Worm (Caenorhabditis elegans) whole organism, late embryonic: Measurements from ENCODE around the gene flp-8.
A peak's percentile ranks its signal among the peaks of the same experiment; 100 is the strongest.

ENCODE experiments used
- C08G9.2 ChIP-seq: sonication (generic microtip); optimal IDR thresholded peaks from 2 replicates; lab custom pipeline; 2016; ENCODE audit warnings: mild to moderate bottlenecking, missing genetic modification characterization, moderate library complexity, missing compliant biosample characterization
- C38D4.7 ChIP-seq: fragments of 200-800 bp; sonication (Bioruptor generic); optimal IDR thresholded peaks from 2 replicates; lab custom pipeline; 2018; ENCODE audit warnings: mild to moderate bottlenecking, missing genetic modification characterization, moderate library complexity, missing compliant biosample characterization
- K02D7.2 ChIP-seq: sonication (generic microtip); optimal IDR thresholded peaks from 2 replicates; lab custom pipeline; 2017; ENCODE audit warnings: mild to moderate bottlenecking, missing genetic modification characterization, missing compliant biosample characterization
- K09A11.1 ChIP-seq: sonication (generic microtip); optimal IDR thresholded peaks from 2 replicates; lab custom pipeline; 2017; ENCODE audit warnings: antibody characterized with exemption, mild to moderate bottlenecking, missing genetic modification characterization, missing compliant biosample characterization; ENCODE audit not compliant: insufficient read depth
- Y22D7AL.16 ChIP-seq: sonication (generic microtip); optimal IDR thresholded peaks from 2 replicates; lab custom pipeline; 2016; ENCODE audit warnings: missing genetic modification characterization, missing compliant biosample characterization
- ama-1 ChIP-seq: fragments of 150-350 bp; optimal IDR thresholded peaks from 2 replicates; lab custom pipeline; 2014
- ceh-19 ChIP-seq: fragments of 200-800 bp; sonication (Bioruptor generic); optimal IDR thresholded peaks from 2 replicates; lab custom pipeline; 2018; ENCODE audit warnings: mild to moderate bottlenecking, missing genetic modification characterization, missing compliant biosample characterization
- ceh-22 ChIP-seq: sonication (generic microtip); optimal IDR thresholded peaks from 2 replicates; lab custom pipeline; 2017; ENCODE audit warnings: missing biosample characterization, missing genetic modification characterization
- ceh-30 ChIP-seq: fragments of 150-350 bp; optimal IDR thresholded peaks from 2 replicates; lab custom pipeline; 2014; ENCODE audit warnings: missing biosample characterization, missing genetic modification characterization
- ceh-31 ChIP-seq: sonication (generic microtip); optimal IDR thresholded peaks from 2 replicates; lab custom pipeline; 2016; ENCODE audit warnings: missing genetic modification characterization, missing compliant biosample characterization
- ceh-6 ChIP-seq: fragments of 200-800 bp; sonication (Bioruptor generic); optimal IDR thresholded peaks from 2 replicates; lab custom pipeline; 2018; ENCODE audit warnings: mild to moderate bottlenecking, missing genetic modification characterization, missing compliant biosample characterization
- ceh-9 ChIP-seq: sonication (generic microtip); optimal IDR thresholded peaks from 2 replicates; lab custom pipeline; 2016; ENCODE audit warnings: mild to moderate bottlenecking, missing genetic modification characterization, inconsistent platforms, missing compliant biosample characterization
- elt-2 ChIP-seq: sonication (generic microtip); optimal IDR thresholded peaks from 2 replicates; lab custom pipeline; 2016; ENCODE audit warnings: missing genetic modification reagents, missing genetic modification characterization, missing compliant biosample characterization
- fax-1 ChIP-seq: sonication (generic microtip); optimal IDR thresholded peaks from 2 replicates; lab custom pipeline; 2016; ENCODE audit warnings: missing genotype, missing genetic modification characterization, missing compliant biosample characterization
- fkh-10 ChIP-seq: fragments of 150-350 bp; optimal IDR thresholded peaks from 2 replicates; lab custom pipeline; 2014; ENCODE audit warnings: missing biosample characterization, missing genetic modification reagents, missing genetic modification characterization
- gmeb-2 ChIP-seq: sonication (generic microtip); optimal IDR thresholded peaks from 2 replicates; lab custom pipeline; 2016; ENCODE audit warnings: missing genetic modification characterization, inconsistent platforms, missing compliant biosample characterization
- hlh-15 ChIP-seq: sonication (generic microtip); optimal IDR thresholded peaks from 2 replicates; lab custom pipeline; 2016; ENCODE audit warnings: missing genetic modification characterization, missing compliant biosample characterization
- hlh-30 ChIP-seq: sonication (generic microtip); optimal IDR thresholded peaks from 2 replicates; lab custom pipeline; 2017; ENCODE audit warnings: antibody characterized with exemption, missing genetic modification characterization, missing compliant biosample characterization; ENCODE audit not compliant: insufficient read depth
- hlh-8 ChIP-seq: sonication (generic microtip); optimal IDR thresholded peaks from 2 replicates; lab custom pipeline; 2016; ENCODE audit warnings: missing genotype, missing genetic modification characterization, missing compliant biosample characterization
- lim-6 ChIP-seq: sonication (generic microtip); optimal IDR thresholded peaks from 2 replicates; lab custom pipeline; 2016; ENCODE audit warnings: missing genetic modification characterization, missing compliant biosample characterization
- madf-2 ChIP-seq: sonication (generic microtip); optimal IDR thresholded peaks from 2 replicates; lab custom pipeline; 2017; ENCODE audit warnings: missing genetic modification characterization, missing compliant biosample characterization
- nfya-1 ChIP-seq: sonication (generic microtip); optimal IDR thresholded peaks from 2 replicates; lab custom pipeline; 2017; ENCODE audit warnings: missing genetic modification characterization, mild to moderate bottlenecking, missing compliant biosample characterization, antibody characterized with exemption, moderate library complexity
- nhr-11 ChIP-seq: fragments of 150-350 bp; optimal IDR thresholded peaks from 2 replicates; lab custom pipeline; 2014; ENCODE audit warnings: missing biosample characterization, missing genetic modification characterization
- nhr-232 ChIP-seq: sonication (generic microtip); optimal IDR thresholded peaks from 2 replicates; lab custom pipeline; 2016; ENCODE audit warnings: missing genetic modification characterization, missing compliant biosample characterization
- npax-4 ChIP-seq: sonication (generic microtip); optimal IDR thresholded peaks from 2 replicates; lab custom pipeline; 2016; ENCODE audit warnings: missing genetic modification characterization, missing compliant biosample characterization
- pag-3 ChIP-seq: sonication (generic microtip); optimal IDR thresholded peaks from 2 replicates; lab custom pipeline; 2016; ENCODE audit warnings: missing compliant biosample characterization, missing genetic modification characterization, borderline replicate concordance
- pax-1 ChIP-seq: fragments of 150-350 bp; optimal IDR thresholded peaks from 2 replicates; lab custom pipeline; 2014; ENCODE audit warnings: missing biosample characterization, missing genetic modification characterization
- pha-2 ChIP-seq: sonication (generic microtip); optimal IDR thresholded peaks from 2 replicates; lab custom pipeline; 2017; ENCODE audit warnings: mild to moderate bottlenecking, missing genetic modification characterization, missing compliant biosample characterization
- pqm-1 ChIP-seq: sonication (generic microtip); optimal IDR thresholded peaks from 2 replicates; lab custom pipeline; 2016; ENCODE audit warnings: missing genetic modification characterization, missing compliant biosample characterization
- ref-2 ChIP-seq: sonication (generic microtip); optimal IDR thresholded peaks from 2 replicates; lab custom pipeline; 2016; ENCODE audit warnings: missing genetic modification characterization, missing compliant biosample characterization
- sdc-2 ChIP-seq: sonication (generic microtip); optimal IDR thresholded peaks from 2 replicates; lab custom pipeline; 2016; ENCODE audit warnings: missing genotype, missing genetic modification characterization, missing compliant biosample characterization
- unc-86 ChIP-seq: sonication (generic microtip); optimal IDR thresholded peaks from 2 replicates; lab custom pipeline; 2016; ENCODE audit warnings: missing genetic modification characterization, missing compliant biosample characterization
- ztf-16 ChIP-seq: sonication (generic microtip); optimal IDR thresholded peaks from 2 replicates; lab custom pipeline; 2017; ENCODE audit warnings: missing genetic modification characterization, missing compliant biosample characterization

flp-8 gene

ce11 chrX:14894380-14894779 lies 13.2 kb downstream of the flp-8 start:
- TF ChIP-seq K09A11.1: no peak
- TF ChIP-seq ztf-16 (tag; lab: Kevin White, UChicago): no peak

- no peak for TF ChIP-seq npax-4 (tag; lab: Kevin White, UChicago)
- TF ChIP-seq ceh-31: no peak
- no peak for TF ChIP-seq nhr-232
- TF ChIP-seq pha-2 (tag; lab: Kevin White, UChicago): no peak
- TF ChIP-seq pax-1 (tag; lab: Kevin White, UChicago): no peak
- TF ChIP-seq C38D4.7 (GFP tag; lab: Kevin White, UChicago): no peak
- TF ChIP-seq ama-1: no peak
- no peak for TF ChIP-seq ceh-22 (tag; lab: Kevin White, UChicago)
- no peak for TF ChIP-seq ceh-9 (tag; lab: Kevin White, UChicago)
- TF ChIP-seq sdc-2 (tag; lab: Kevin White, UChicago): no peak
- TF ChIP-seq unc-86: no peak
- no peak for TF ChIP-seq K02D7.2
Measured at ce11 chrX:14894845-14895244, 13.6 kb downstream of the flp-8 start, which contains the start of gene nac-1. nac-1 (plus strand) TSS chrX:14895145.

- TF ChIP-seq fkh-10 (GFP tag; lab: Kevin White, UChicago) (no peak), gmeb-2 (tag; lab: Kevin White, UChicago) (no peak), lim-6 (tag; lab: Kevin White, UChicago) (no peak), hlh-15 (tag; lab: Kevin White, UChicago) (no peak), pha-2 (tag; lab: Kevin White, UChicago) (no peak), ceh-19 (GFP tag; lab: Kevin White, UChicago) (no peak), pag-3 (no peak), ceh-22 (tag; lab: Kevin White, UChicago) (no peak), ceh-30 (tag; lab: Kevin White, UChicago) (no peak), pqm-1 (tag; lab: Kevin White, UChicago) (no peak), Y22D7AL.16 (tag; lab: Kevin White, UChicago) (no peak), K02D7.2 (no peak), sdc-2 (tag; lab: Kevin White, UChicago) (no peak)
- TF ChIP-seq, all 69 proteins: peak for 0
Measured at ce11 chrX:14897192-14897591, 16.0 kb downstream of the flp-8 start.

- TF ChIP-seq ceh-6 (GFP tag; lab: Kevin White, UChicago): no peak
- TF ChIP-seq C08G9.2 (tag; lab: Kevin White, UChicago): no peak
- TF ChIP-seq hlh-30 (tag; lab: Kevin White, UChicago): no peak
- no peak for TF ChIP-seq hlh-8 (tag; lab: Kevin White, UChicago)
- no peak for TF ChIP-seq nhr-11 (tag; lab: Kevin White, UChicago)
- no peak for TF ChIP-seq ref-2 (tag; lab: Kevin White, UChicago)
- no peak for TF ChIP-seq ztf-16 (tag; lab: Kevin White, UChicago)
- TF ChIP-seq lim-6 (tag; lab: Kevin White, UChicago): no peak
Measured at ce11 chrX:14898205-14898604, 17.0 kb downstream of the flp-8 start, which contains the start of gene lips-8. lips-8 (plus strand) TSS chrX:14898505.

ce11 chrX:14900487-14900886 lies 19.3 kb downstream of the flp-8 start:
- TF ChIP-seq madf-2 (tag; lab: Kevin White, UChicago) (no peak), fax-1 (tag; lab: Kevin White, UChicago) (no peak), ceh-9 (tag; lab: Kevin White, UChicago) (no peak), hlh-30 (tag; lab: Kevin White, UChicago) (no peak), elt-2 (peak; percentile 41), K02D7.2 (no peak)
- TF ChIP-seq, all 69 proteins: peak for 1

- TF ChIP-seq Y22D7AL.16 (tag; lab: Kevin White, UChicago): no peak
- no peak for TF ChIP-seq nfya-1
- TF ChIP-seq, all 69 proteins: peak for 0
Measured at ce11 chrX:14903424-14903823, 22.2 kb downstream of the flp-8 start.
